Fruit fly (Drosophila melanogaster): ENCODE data around the gene eas.

dm6 chrX:16319558-16319924, 41.4 kb downstream of the eas start:
- TF ChIP-seq dac (GFP tag; optimal IDR thresholded peaks at IDR 0.05) = no peak
- no peak for TF ChIP-seq achi (GFP tag; optimal IDR thresholded peaks at IDR 0.05)
- TF ChIP-seq pdm3 (GFP tag; optimal IDR thresholded peaks at IDR 0.05) = no peak
- TF ChIP-seq CG10631 (GFP tag; optimal IDR thresholded peaks at IDR 0.05) = no peak
- TF ChIP-seq Eip93F (GFP tag; optimal IDR thresholded peaks at IDR 0.05) = no peak
- no peak for TF ChIP-seq Lpt (GFP tag; optimal IDR thresholded peaks at IDR 0.05)
- TF ChIP-seq CG3032 (tag; optimal IDR thresholded peaks at IDR 0.05) = no peak
- no peak for TF ChIP-seq Eip75B (GFP tag; optimal IDR thresholded peaks at IDR 0.05)
- no peak for TF ChIP-seq Hr39 (GFP tag; optimal IDR thresholded peaks at IDR 0.05)
- TF ChIP-seq CG3919 (GFP tag; optimal IDR thresholded peaks at IDR 0.05) = no peak
